Worm (Caenorhabditis elegans): ENCODE measurements around the gene ptrg-1.

ce11 chrIV:10227534-10227933 is 33.3 kb upstream of the ptrg-1 start, which contains the start of gene F01G10.6:
- TF ChIP-seq cog-1 (tag; optimal IDR thresholded peaks at IDR 0.05) (no peak), ref-1 (GFP tag; conservative IDR thresholded peaks at IDR 0.05) (no peak), tab-1 (GFP tag; IDR thresholded peaks at IDR 0.05) (no peak)
